Worm (Caenorhabditis elegans): Measurements from ENCODE around the gene pqn-2.

pqn-2 gene

ce11 chrV:10387412-10387811, 5.2 kb downstream of the pqn-2 start:
- peak; percentile 24 for TF ChIP-seq nhr-23 (tag; optimal IDR thresholded peaks at IDR 0.05)
- TF ChIP-seq elt-3 (tag; optimal IDR thresholded peaks at IDR 0.05) = peak in 1 of 3 experiments; percentile 35
- TF ChIP-seq nfya-1 (tag; optimal IDR thresholded peaks at IDR 0.05; ENCODE audit: insufficient read depth) = no peak
- peak; percentile 24 for TF ChIP-seq nhr-25 (tag; optimal IDR thresholded peaks at IDR 0.05)

ce11 chrV:10388318-10388717, 6.1 kb downstream of the pqn-2 start, which contains the start of gene AC3.5:
Gene AC3.5 (plus strand): TSS chrV:10388527.
- TF ChIP-seq zag-1 (tag; optimal IDR thresholded peaks at IDR 0.05) (no peak), elt-2 (tag; optimal IDR thresholded peaks at IDR 0.05) (no peak), nhr-77 (tag; optimal IDR thresholded peaks at IDR 0.05) (no peak), nhr-43 (tag; optimal IDR thresholded peaks at IDR 0.05; ENCODE audit: poor library complexity, severe bottlenecking) (no peak), ceh-9 (tag; optimal IDR thresholded peaks at IDR 0.05) (no peak), fkh-2 (tag; optimal IDR thresholded peaks at IDR 0.05) (no peak), tbx-2 (tag; optimal IDR thresholded peaks at IDR 0.05) (no peak)

ce11 chrV:10393708-10394107, 11.5 kb downstream of the pqn-2 start:
- TF ChIP-seq skn-1 (tag; optimal IDR thresholded peaks at IDR 0.05) (no peak), elt-2 (tag; optimal IDR thresholded peaks at IDR 0.05) (no peak), ceh-28 (tag; optimal IDR thresholded peaks at IDR 0.05) (no peak), mdl-1 (tag; optimal IDR thresholded peaks at IDR 0.05) (no peak), aly-2 (tag; optimal IDR thresholded peaks at IDR 0.05) (no peak), lin-15B (tag; optimal IDR thresholded peaks at IDR 0.05) (no peak), unc-39 (tag; optimal IDR thresholded peaks at IDR 0.05) (no peak), nfya-1 (tag; optimal IDR thresholded peaks at IDR 0.05; ENCODE audit: insufficient read depth) (no peak), snpc-4 (tag; optimal IDR thresholded peaks at IDR 0.05) (no peak), ama-1 (optimal IDR thresholded peaks at IDR 0.05) (no peak), tbx-2 (tag; optimal IDR thresholded peaks at IDR 0.05) (no peak), zag-1 (tag; optimal IDR thresholded peaks at IDR 0.05) (no peak), nhr-43 (tag; optimal IDR thresholded peaks at IDR 0.05; ENCODE audit: poor library complexity, severe bottlenecking) (no peak), ZK546.5 (tag; optimal IDR thresholded peaks at IDR 0.05) (no peak), nhr-12 (tag; optimal IDR thresholded peaks at IDR 0.05) (no peak), pqm-1 (tag; optimal IDR thresholded peaks at IDR 0.05) (no peak), daf-12 (tag; optimal IDR thresholded peaks at IDR 0.05) (no peak)

ce11 chrV:10395173-10395766, 13.0 kb downstream of the pqn-2 start, which contains the start of the genes col-151 and ugt-1:
Gene col-151 (minus strand): TSS chrV:10395223.
Gene ugt-1 (plus strand): TSS chrV:10395663.
- no peak for TF ChIP-seq jun-1 (tag; optimal IDR thresholded peaks at IDR 0.05)
- TF ChIP-seq nhr-28 (tag; optimal IDR thresholded peaks at IDR 0.05) = no peak
- TF ChIP-seq nfya-1 (tag; optimal IDR thresholded peaks at IDR 0.05; ENCODE audit: insufficient read depth) = no peak
- TF ChIP-seq ztf-4 (tag; optimal IDR thresholded peaks at IDR 0.05) = no peak
- TF ChIP-seq unc-62 (GFP tag; optimal IDR thresholded peaks at IDR 0.05) = no peak
- TF ChIP-seq elt-3 (tag; optimal IDR thresholded peaks at IDR 0.05) = no peak
- peak; percentile 59 for TF ChIP-seq pqm-1 (tag; optimal IDR thresholded peaks at IDR 0.05)
- peak; percentile 53 for TF ChIP-seq elt-2 (tag; optimal IDR thresholded peaks at IDR 0.05)
- TF ChIP-seq ama-1 (optimal IDR thresholded peaks at IDR 0.05) = no peak

- TF ChIP-seq pqm-1 (tag; optimal IDR thresholded peaks at IDR 0.05) = peak; percentile 60
- TF ChIP-seq egl-27 (tag; optimal IDR thresholded peaks at IDR 0.05) = no peak
- peak; percentile 9 for TF ChIP-seq pha-4 (tag; optimal IDR thresholded peaks at IDR 0.05)
- TF ChIP-seq elt-2 (tag; optimal IDR thresholded peaks at IDR 0.05) = peak; percentile 62
Measured at ce11 chrV:10398431-10398830, 16.2 kb downstream of the pqn-2 start, which contains the start of gene ugt-2. Gene ugt-2 (plus strand): TSS chrV:10398801.

ce11 chrV:10399290-10399689, 17.0 kb downstream of the pqn-2 start:
- TF ChIP-seq fos-1 (tag; optimal IDR thresholded peaks at IDR 0.05) = no peak
- TF ChIP-seq fkh-2 (tag; optimal IDR thresholded peaks at IDR 0.05) = no peak
- no peak for TF ChIP-seq sea-2 (GFP tag; optimal IDR thresholded peaks at IDR 0.05)
- TF ChIP-seq ama-1 (optimal IDR thresholded peaks at IDR 0.05) = no peak
- no peak for TF ChIP-seq hmg-11 (tag; optimal IDR thresholded peaks at IDR 0.05)
- no peak for TF ChIP-seq nhr-28 (tag; optimal IDR thresholded peaks at IDR 0.05)
- no peak for TF ChIP-seq aly-2 (tag; optimal IDR thresholded peaks at IDR 0.05)
- TF ChIP-seq elt-2 (tag; optimal IDR thresholded peaks at IDR 0.05) = peak; percentile 96
- no peak for TF ChIP-seq nhr-11 (tag; optimal IDR thresholded peaks at IDR 0.05)
- no peak for TF ChIP-seq ceh-16 (tag; optimal IDR thresholded peaks at IDR 0.05)
- TF ChIP-seq ceh-82 (tag; optimal IDR thresholded peaks at IDR 0.05) = no peak
- no peak for TF ChIP-seq lin-15B (tag; optimal IDR thresholded peaks at IDR 0.05)
- TF ChIP-seq nhr-12 (tag; optimal IDR thresholded peaks at IDR 0.05) = no peak
- no peak for TF ChIP-seq nhr-43 (tag; optimal IDR thresholded peaks at IDR 0.05; ENCODE audit: poor library complexity, severe bottlenecking)
- peak; percentile 80 for TF ChIP-seq pqm-1 (tag; optimal IDR thresholded peaks at IDR 0.05)
- TF ChIP-seq pha-4 (tag; optimal IDR thresholded peaks at IDR 0.05) = peak; percentile 53
- TF ChIP-seq ztf-11 (tag; optimal IDR thresholded peaks at IDR 0.05) = no peak
- TF ChIP-seq R02D3.7 (tag; optimal IDR thresholded peaks at IDR 0.05) = no peak
- TF ChIP-seq unc-39 (tag; optimal IDR thresholded peaks at IDR 0.05) = no peak
- no peak for TF ChIP-seq lin-39 (tag; optimal IDR thresholded peaks at IDR 0.05)
- no peak for TF ChIP-seq fkh-10 (GFP tag; optimal IDR thresholded peaks at IDR 0.05)
- TF ChIP-seq ceh-28 (tag; optimal IDR thresholded peaks at IDR 0.05) = no peak
- TF ChIP-seq jun-1 (tag; optimal IDR thresholded peaks at IDR 0.05) = peak; percentile 14
- no peak for TF ChIP-seq snpc-4 (tag; optimal IDR thresholded peaks at IDR 0.05)
- no peak for TF ChIP-seq nhr-23 (tag; optimal IDR thresholded peaks at IDR 0.05)

All from whole organism, L3 larva.